Worm (Caenorhabditis elegans) whole organism, L1 larva: Measurements from ENCODE around the gene nlp-50.

Experiments
- aly-2 ChIP-seq: fragments of 150-350 bp; optimal IDR thresholded peaks from 2 replicates; lab custom pipeline; 2014; ENCODE audit warnings: missing biosample characterization, missing genetic modification characterization
- blmp-1 ChIP-seq: fragments of 150-350 bp; optimal IDR thresholded peaks from 2 replicates; lab custom pipeline; 2014; ENCODE audit warnings: missing biosample characterization, missing genetic modification characterization
- ces-1 ChIP-seq: fragments of 150-350 bp; optimal IDR thresholded peaks from 2 replicates; lab custom pipeline; 2014; ENCODE audit warnings: missing biosample characterization, missing genetic modification reagents, missing genetic modification characterization
- efl-1 ChIP-seq, 4 experiments: fragments of 150-350 bp; optimal IDR thresholded peaks in 3 of 4; peaks in 1 of 4; 1 replicate in 1 of 4; 2 replicates in 3 of 4; lab custom pipeline; 2014; ENCODE audit warnings: missing biosample characterization in 2 of 4, missing genetic modification characterization in 2 of 4, missing genetic modification reagents in 2 of 4
- egl-27 ChIP-seq, 2 experiments: fragments of 150-350 bp in 1 of 2; sonication (generic microtip); optimal IDR thresholded peaks; 3 replicates each; lab custom pipeline; 2017 to 2018; ENCODE audit warnings: missing biosample characterization in 2 of 2, missing genetic modification characterization in 2 of 2, missing genetic modification reagents in 2 of 2
- hpl-2 ChIP-seq: fragments of 150-350 bp; optimal IDR thresholded peaks from 2 replicates; lab custom pipeline; 2014; ENCODE audit warnings: missing biosample characterization, missing genetic modification reagents, missing genetic modification characterization
- isw-1 ChIP-seq: fragments of 200-800 bp; sonication (Bioruptor generic); IDR thresholded peaks from 2 replicates; pipeline ENCODE4 v1.3.6; 2022; ENCODE audit warnings: missing genetic modification characterization, missing compliant biosample characterization
- lsy-2 ChIP-seq, 2 experiments: fragments of 150-350 bp; optimal IDR thresholded peaks; 2 replicates each; lab custom pipeline; 2014; ENCODE audit warnings: missing biosample characterization in 2 of 2, missing genetic modification characterization in 2 of 2
- mab-9 ChIP-seq: fragments of 200-800 bp; sonication (Bioruptor generic); IDR thresholded peaks from 2 replicates; pipeline ENCODE4 v1.3.6; 2022; ENCODE audit warnings: missing genetic modification reagents, missing genetic modification characterization, missing compliant biosample characterization
- nhr-11 ChIP-seq: fragments of 150-350 bp; optimal IDR thresholded peaks from 2 replicates; lab custom pipeline; 2014; ENCODE audit warnings: missing biosample characterization, missing genetic modification characterization
- nhr-28 ChIP-seq: fragments of 150-350 bp; optimal IDR thresholded peaks from 2 replicates; lab custom pipeline; 2014; ENCODE audit warnings: missing biosample characterization, missing genetic modification characterization
- nhr-76 ChIP-seq: sonication (generic microtip); optimal IDR thresholded peaks from 2 replicates; lab custom pipeline; 2017; ENCODE audit warnings: missing biosample characterization, missing genetic modification characterization
- pqm-1 ChIP-seq: sonication (generic microtip); optimal IDR thresholded peaks from 3 replicates; lab custom pipeline; 2017; ENCODE audit warnings: missing biosample characterization, missing genetic modification characterization
- unc-86 ChIP-seq: sonication (generic microtip); optimal IDR thresholded peaks from 2 replicates; lab custom pipeline; 2016; ENCODE audit warnings: missing genetic modification characterization, missing compliant biosample characterization

DNA sequence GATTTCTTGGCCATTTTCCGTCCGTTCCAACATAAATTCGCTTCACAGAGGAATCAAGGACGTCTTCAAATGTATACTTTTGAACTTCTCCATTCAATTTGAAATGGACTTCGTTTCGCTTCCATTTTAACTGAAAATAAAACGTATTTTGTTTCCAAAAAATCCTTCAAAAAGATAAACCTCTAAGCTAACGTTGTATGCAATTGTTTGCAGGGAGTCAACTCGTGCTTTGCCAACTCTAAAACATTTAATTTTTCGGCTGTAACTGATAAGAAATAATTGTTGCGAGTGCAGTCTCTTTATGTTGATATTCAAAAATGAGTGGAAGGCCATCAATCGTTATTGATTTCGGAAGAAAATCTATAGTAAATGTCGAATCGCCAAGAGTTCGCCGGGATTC, 3.2 kb downstream of the nlp-50 start, which contains the start of gene F41G3.18:
- TF ChIP-seq egl-27 (tag; optimal IDR thresholded peaks at IDR 0.05; lab: Kevin White, UChicago) = no peak
- TF ChIP-seq efl-1 (optimal IDR thresholded peaks at IDR 0.05; lab: Kevin White, UChicago) = no peak
- TF ChIP-seq efl-1 (GFP tag; optimal IDR thresholded peaks at IDR 0.05 in 1 of 2; lab: Kevin White, UChicago) = no peak
- TF ChIP-seq ces-1 (GFP tag; lab: Kevin White, UChicago) = no peak
- TF ChIP-seq hpl-2 (GFP tag; lab: Kevin White, UChicago) = no peak
- no peak for TF ChIP-seq nhr-28 (tag; lab: Kevin White, UChicago)
- no peak for TF ChIP-seq aly-2 (tag; lab: Kevin White, UChicago)
- no peak for TF ChIP-seq pqm-1 (tag; lab: Kevin White, UChicago)
- no peak for TF ChIP-seq unc-86
- TF ChIP-seq isw-1 (GFP tag; lab: Robert Waterston, UW) = no peak
- TF ChIP-seq nhr-11 (tag; lab: Kevin White, UChicago) = no peak
- no peak for TF ChIP-seq mab-9 (GFP tag; lab: Robert Waterston, UW)
- no peak for TF ChIP-seq blmp-1 (tag; lab: Kevin White, UChicago)
- no peak for TF ChIP-seq lsy-2 (tag; optimal IDR thresholded peaks at IDR 0.05; lab: Kevin White, UChicago)
- no peak for TF ChIP-seq nhr-76 (tag; lab: Kevin White, UChicago)
